Worm (Caenorhabditis elegans) whole organism, L1 larva: ENCODE results near the gene K09A9.6.

ENCODE experiments used
- C16A3.4 ChIP-seq: fragments of 150-350 bp; optimal IDR thresholded peaks from 2 replicates; lab custom pipeline; 2014; ENCODE audit warnings: missing biosample characterization, missing genetic modification characterization
- aly-2 ChIP-seq: fragments of 150-350 bp; optimal IDR thresholded peaks from 2 replicates; lab custom pipeline; 2014; ENCODE audit warnings: missing biosample characterization, missing genetic modification characterization
- blmp-1 ChIP-seq: fragments of 150-350 bp; optimal IDR thresholded peaks from 2 replicates; lab custom pipeline; 2014; ENCODE audit warnings: missing biosample characterization, missing genetic modification characterization
- ceh-82 ChIP-seq, 3 experiments: fragments of 150-350 bp in 1 of 3; sonication (generic microtip) in 2 of 3; optimal IDR thresholded peaks; 2 replicates each; lab custom pipeline; 2014 to 2017; ENCODE audit warnings: missing biosample characterization in 3 of 3, missing genetic modification characterization in 3 of 3
- ces-1 ChIP-seq: fragments of 150-350 bp; optimal IDR thresholded peaks from 2 replicates; lab custom pipeline; 2014; ENCODE audit warnings: missing biosample characterization, missing genetic modification reagents, missing genetic modification characterization
- egl-27 ChIP-seq, 2 experiments: fragments of 150-350 bp in 1 of 2; sonication (generic microtip); optimal IDR thresholded peaks; 3 replicates each; lab custom pipeline; 2017 to 2018; ENCODE audit warnings: missing biosample characterization in 2 of 2, missing genetic modification characterization in 2 of 2, missing genetic modification reagents in 2 of 2
- elt-2 ChIP-seq: sonication (generic microtip); optimal IDR thresholded peaks from 2 replicates; lab custom pipeline; 2016; ENCODE audit warnings: missing genetic modification characterization, mild to moderate bottlenecking, inconsistent platforms, missing compliant biosample characterization, missing genetic modification reagents
- ets-5 ChIP-seq: fragments of 200-800 bp; sonication (Bioruptor generic); IDR thresholded peaks from 2 replicates; pipeline ENCODE4 v1.3.6; 2022; ENCODE audit warnings: missing genetic modification characterization, missing compliant biosample characterization
- fkh-10 ChIP-seq: sonication (generic microtip); optimal IDR thresholded peaks from 2 replicates; lab custom pipeline; 2017; ENCODE audit warnings: missing biosample characterization, missing genetic modification reagents, missing genetic modification characterization
- fkh-4 ChIP-seq: sonication (generic microtip); optimal IDR thresholded peaks from 2 replicates; lab custom pipeline; 2016; ENCODE audit warnings: missing compliant biosample characterization, missing genetic modification characterization, borderline replicate concordance
- fos-1 ChIP-seq: fragments of 150-350 bp; optimal IDR thresholded peaks from 2 replicates; lab custom pipeline; 2014; ENCODE audit warnings: missing biosample characterization, missing genetic modification characterization
- hlh-17 ChIP-seq: fragments of 200-800 bp; sonication (Bioruptor generic); optimal IDR thresholded peaks from 2 replicates; lab custom pipeline; 2018; ENCODE audit warnings: missing genetic modification characterization, mild to moderate bottlenecking, missing compliant biosample characterization, moderate library complexity, borderline replicate concordance
- hlh-4 ChIP-seq: sonication (generic microtip); optimal IDR thresholded peaks from 2 replicates; lab custom pipeline; 2016; ENCODE audit warnings: mild to moderate bottlenecking, missing genetic modification characterization, missing compliant biosample characterization
- jun-1 ChIP-seq: fragments of 150-350 bp; optimal IDR thresholded peaks from 2 replicates; lab custom pipeline; 2014; ENCODE audit warnings: missing biosample characterization, missing genetic modification reagents, missing genetic modification characterization
- lin-13 ChIP-seq: fragments of 150-350 bp; optimal IDR thresholded peaks from 2 replicates; lab custom pipeline; 2014; ENCODE audit warnings: missing biosample characterization, missing genetic modification reagents, missing genetic modification characterization
- lin-14 ChIP-seq: fragments of 200-800 bp; sonication (Bioruptor generic); optimal IDR thresholded peaks from 2 replicates; lab custom pipeline; 2018; ENCODE audit warnings: mild to moderate bottlenecking, missing genetic modification characterization, moderate library complexity, missing compliant biosample characterization
- lsy-2 ChIP-seq, 2 experiments: fragments of 150-350 bp; optimal IDR thresholded peaks; 2 replicates each; lab custom pipeline; 2014; ENCODE audit warnings: missing biosample characterization in 2 of 2, missing genetic modification characterization in 2 of 2
- mdl-1 ChIP-seq, 2 experiments: fragments of 150-350 bp; optimal IDR thresholded peaks; 2 replicates each; lab custom pipeline; 2014 to 2017; ENCODE audit warnings: missing biosample characterization in 2 of 2, missing genetic modification characterization in 2 of 2, inconsistent platforms in 1 of 2
- nhr-20 ChIP-seq: sonication (generic microtip); optimal IDR thresholded peaks from 2 replicates; lab custom pipeline; 2016; ENCODE audit warnings: mild to moderate bottlenecking, missing genetic modification characterization, missing compliant biosample characterization
- nhr-47 ChIP-seq: sonication (generic microtip); optimal IDR thresholded peaks from 2 replicates; lab custom pipeline; 2016; ENCODE audit warnings: mild to moderate bottlenecking, missing genetic modification characterization, moderate library complexity, missing compliant biosample characterization
- nhr-84 ChIP-seq: sonication (generic microtip); optimal IDR thresholded peaks from 2 replicates; lab custom pipeline; 2017; ENCODE audit warnings: missing biosample characterization, missing genetic modification characterization
- nhr-85 ChIP-seq: sonication (generic microtip); peaks from one replicate; lab custom pipeline; 2016; ENCODE audit warnings: missing genetic modification characterization, inconsistent platforms, missing compliant biosample characterization
- nhr-90 ChIP-seq: sonication (generic microtip); optimal IDR thresholded peaks from 2 replicates; lab custom pipeline; 2016; ENCODE audit warnings: mild to moderate bottlenecking, missing genetic modification characterization, missing compliant biosample characterization; ENCODE audit not compliant: poor library complexity
- pag-3 ChIP-seq: sonication (generic microtip); optimal IDR thresholded peaks from 2 replicates; lab custom pipeline; 2017; ENCODE audit warnings: missing genetic modification characterization, mild to moderate bottlenecking, missing compliant biosample characterization, antibody characterized with exemption, borderline replicate concordance; ENCODE audit not compliant: insufficient read depth
- pax-3 ChIP-seq: fragments of 200-800 bp; sonication (Bioruptor generic); optimal IDR thresholded peaks from 2 replicates; lab custom pipeline; 2018; ENCODE audit warnings: mild to moderate bottlenecking, missing genetic modification characterization, moderate library complexity, missing compliant biosample characterization
- pqm-1 ChIP-seq: sonication (generic microtip); optimal IDR thresholded peaks from 3 replicates; lab custom pipeline; 2017; ENCODE audit warnings: missing biosample characterization, missing genetic modification characterization
- rnt-1 ChIP-seq: sonication (generic microtip); optimal IDR thresholded peaks from 2 replicates; lab custom pipeline; 2016; ENCODE audit warnings: mild to moderate bottlenecking, missing genetic modification characterization, moderate library complexity, missing compliant biosample characterization
- snpc-4 ChIP-seq: fragments of 150-350 bp; optimal IDR thresholded peaks from 2 replicates; lab custom pipeline; 2014; ENCODE audit warnings: missing biosample characterization, missing genetic modification characterization
- snu-23 ChIP-seq: sonication (generic microtip); optimal IDR thresholded peaks from 2 replicates; lab custom pipeline; 2016; ENCODE audit warnings: missing genetic modification characterization, missing compliant biosample characterization
- vab-15 ChIP-seq: sonication (generic microtip); optimal IDR thresholded peaks from 2 replicates; lab custom pipeline; 2017; ENCODE audit warnings: missing genotype, mild to moderate bottlenecking, missing genetic modification characterization, missing compliant biosample characterization
- zip-4 ChIP-seq: fragments of 200-800 bp; sonication (Bioruptor generic); optimal IDR thresholded peaks from 2 replicates; lab custom pipeline; 2018; ENCODE audit warnings: mild to moderate bottlenecking, missing genetic modification characterization, moderate library complexity, missing compliant biosample characterization
- ztf-4 ChIP-seq: fragments of 150-350 bp; optimal IDR thresholded peaks from 2 replicates; lab custom pipeline; 2014; ENCODE audit warnings: missing biosample characterization, missing genetic modification characterization

Gene K09A9.6

DNA sequence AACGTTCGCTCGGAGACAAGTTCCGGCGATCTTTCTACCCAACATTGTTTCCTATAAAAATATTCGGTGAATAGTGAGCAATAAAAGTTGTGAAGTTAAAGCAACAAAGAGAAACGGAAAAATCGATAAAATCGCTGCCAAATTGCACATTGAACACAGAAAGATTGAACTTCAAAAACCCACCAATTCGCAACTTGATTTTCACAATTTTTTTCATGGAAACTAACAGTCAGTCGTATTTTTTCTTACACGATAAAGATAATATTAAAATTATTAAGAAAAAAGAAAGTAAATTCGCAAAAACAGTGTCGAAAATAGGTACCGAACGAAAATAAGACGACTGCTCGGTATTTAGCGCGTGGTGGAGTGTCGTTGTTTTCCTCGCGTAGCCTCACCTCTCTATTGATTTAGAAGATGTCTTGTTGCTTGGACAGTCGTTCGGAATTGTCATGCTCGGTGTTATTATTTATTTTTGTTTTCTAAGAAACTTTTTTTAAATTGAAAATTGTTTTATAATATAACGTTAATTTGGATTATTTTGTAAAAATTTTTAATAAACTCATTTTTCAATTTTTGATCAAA, 13.4 kb downstream of the K09A9.6 start, which contains the start of gene gas-1 (continued):
- TF ChIP-seq nhr-20 (peak; percentile 10), rnt-1 (tag; lab: Kevin White, UChicago) (peak; percentile 1)

DNA sequence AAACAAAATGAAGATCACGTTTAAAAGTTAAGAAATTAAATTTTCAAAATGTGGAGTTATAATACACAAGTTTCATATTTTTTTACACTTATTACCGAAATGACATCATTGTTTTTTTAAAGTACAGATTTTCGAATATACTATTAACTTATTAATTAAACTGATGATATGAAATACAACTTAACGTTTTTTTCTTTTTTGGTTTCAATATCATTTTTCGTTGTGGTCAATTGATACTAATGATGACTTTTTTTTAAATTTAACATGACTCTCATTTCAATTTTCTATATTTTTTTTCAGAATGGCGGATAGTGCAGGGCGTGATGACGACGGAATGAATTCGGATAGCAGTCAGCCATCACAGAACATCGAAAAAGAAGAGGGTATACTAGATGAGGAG, 14.0 kb downstream of the K09A9.6 start, which contains the start of gene usp-33:
usp-33 (plus strand) TSS at position 301 of the 400 bp plus-strand sequence.
- TF ChIP-seq snu-23 (GFP tag; lab: Kevin White, UChicago), result no peak
- no peak for TF ChIP-seq nhr-85 (tag; lab: Kevin White, UChicago)
- TF ChIP-seq pax-3 (tag; lab: Kevin White, UChicago), result no peak
- no peak for TF ChIP-seq blmp-1
- TF ChIP-seq mdl-1 (tag; optimal IDR thresholded peaks at IDR 0.05; lab: Kevin White, UChicago), result no peak
- TF ChIP-seq jun-1, result no peak
- TF ChIP-seq zip-4, result no peak
- TF ChIP-seq ztf-4 (tag; lab: Kevin White, UChicago), result no peak
- TF ChIP-seq pqm-1 (tag; lab: Kevin White, UChicago), result no peak
- TF ChIP-seq elt-2 (tag; lab: Kevin White, UChicago), result no peak
- no peak for TF ChIP-seq ces-1 (GFP tag; lab: Kevin White, UChicago)
- TF ChIP-seq ets-5 (GFP tag; lab: Robert Waterston, UW), result no peak
- TF ChIP-seq fkh-10, result no peak

DNA sequence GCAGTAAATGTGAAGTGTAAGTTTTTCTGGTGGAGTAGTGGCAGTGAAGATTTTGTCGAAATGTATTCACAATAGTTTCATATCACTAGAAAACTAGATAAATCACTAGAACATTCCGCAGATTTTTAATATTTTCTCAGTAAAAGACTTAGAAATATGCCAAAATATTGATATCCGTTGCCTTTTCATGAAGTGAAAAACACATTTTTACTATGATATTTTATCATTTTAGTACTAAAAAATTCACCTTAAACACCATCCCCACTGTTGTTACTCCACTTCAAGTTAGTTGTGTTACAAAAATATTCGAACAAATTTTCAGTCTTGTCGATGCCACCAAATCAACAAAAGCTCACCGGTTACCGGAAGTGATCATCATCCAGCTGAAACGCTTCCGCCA, 16.3 kb downstream of the K09A9.6 start:
- TF ChIP-seq fkh-4 (tag; lab: Kevin White, UChicago) (no peak), hlh-17 (no peak), snpc-4 (tag; lab: Kevin White, UChicago) (no peak), hlh-4 (tag; lab: Kevin White, UChicago) (no peak), ceh-82 (tag; optimal IDR thresholded peaks at IDR 0.05; lab: Kevin White, UChicago) (no peak), nhr-90 (tag; lab: Kevin White, UChicago) (no peak), nhr-20 (no peak), vab-15 (tag; lab: Kevin White, UChicago) (no peak), nhr-84 (tag; lab: Kevin White, UChicago) (no peak)

DNA sequence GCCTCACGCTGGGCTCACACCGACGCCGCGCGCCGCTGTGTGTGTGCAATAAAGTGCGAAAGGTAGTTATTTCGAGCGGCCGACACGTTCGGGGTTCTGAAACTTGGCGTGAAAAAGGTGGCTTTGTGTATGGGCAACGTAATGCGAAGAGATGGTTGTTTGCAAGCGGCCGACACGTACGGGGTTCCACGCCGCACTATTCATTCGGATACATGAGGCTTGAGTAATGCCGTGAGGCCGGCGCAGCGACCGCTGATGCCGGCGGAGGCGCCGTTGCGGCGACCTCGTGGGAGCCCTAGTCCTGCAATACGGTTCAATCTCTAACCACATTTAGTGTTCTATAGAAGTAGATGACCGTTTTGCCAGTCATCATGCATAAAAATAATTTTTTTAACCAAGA, 17.0 kb downstream of the K09A9.6 start:
- TF ChIP-seq vab-15 (tag; lab: Kevin White, UChicago) (no peak), nhr-47 (tag; lab: Kevin White, UChicago) (no peak), lin-13 (GFP tag; lab: Kevin White, UChicago) (no peak), lsy-2 (tag; optimal IDR thresholded peaks at IDR 0.05; lab: Kevin White, UChicago) (no peak), C16A3.4 (tag; lab: Kevin White, UChicago) (no peak)

DNA sequence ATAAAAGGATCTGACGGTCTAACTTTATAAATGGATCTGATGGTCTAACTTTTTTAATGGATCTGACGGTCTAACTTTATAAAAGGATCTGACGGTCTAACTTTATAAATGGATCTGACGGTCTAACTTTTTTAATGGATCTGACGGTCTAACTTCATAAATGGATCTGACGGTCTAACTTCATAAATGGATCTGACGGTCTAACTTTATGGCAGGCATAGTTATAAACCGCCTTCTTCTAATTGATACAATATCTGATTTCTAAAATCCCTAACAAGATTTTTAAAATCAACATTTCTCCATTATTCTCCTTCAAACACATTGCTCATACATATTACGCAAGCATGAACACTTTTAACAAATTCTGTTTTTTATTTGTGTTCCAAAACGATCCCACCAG, 20.0 kb downstream of the K09A9.6 start, which contains the start of gene K09A9.8:
K09A9.8 (minus strand) TSS at position 101 of the 400 bp plus-strand sequence.
- TF ChIP-seq pag-3 (no peak), C16A3.4 (tag; lab: Kevin White, UChicago) (no peak), fos-1 (tag; lab: Kevin White, UChicago) (no peak), snpc-4 (tag; lab: Kevin White, UChicago) (no peak), hlh-17 (no peak), egl-27 (tag; optimal IDR thresholded peaks at IDR 0.05; lab: Kevin White, UChicago) (no peak), rnt-1 (tag; lab: Kevin White, UChicago) (no peak), ceh-82 (tag; optimal IDR thresholded peaks at IDR 0.05; lab: Kevin White, UChicago) (no peak), snu-23 (GFP tag; lab: Kevin White, UChicago) (no peak), lin-14 (GFP tag; lab: Kevin White, UChicago) (no peak), aly-2 (no peak)
